Fruit fly (Drosophila melanogaster) whole organism, embryonic: ENCODE measurements around the gene enc.

Experiments
- Aef1 ChIP-seq: fragments of 200-800 bp; sonication (Bioruptor generic); IDR thresholded peaks from 3 replicates; pipeline ENCODE4 v1.3.6; 2022; ENCODE audit warnings: missing biosample characterization, missing genetic modification characterization
- Atf3 ChIP-seq: fragments of 200-800 bp; sonication (Bioruptor generic); optimal IDR thresholded peaks from 3 replicates; lab custom pipeline; 2016; ENCODE audit warnings: missing biosample characterization, missing genetic modification characterization
- B-H1 ChIP-seq: fragments of 200-800 bp; sonication (Bioruptor generic); IDR thresholded peaks from 3 replicates; pipeline ENCODE4 v1.3.6; 2022; ENCODE audit warnings: missing biosample characterization, missing genetic modification characterization
- B-H2 ChIP-seq: fragments of 200-800 bp; sonication (Bioruptor generic); optimal IDR thresholded peaks from 2 replicates; lab custom pipeline; 2018; ENCODE audit warnings: missing biosample characterization, mild to moderate bottlenecking, missing genetic modification characterization
- C15 ChIP-seq: fragments of 200-800 bp; sonication (Bioruptor generic); IDR thresholded peaks from 3 replicates; pipeline ENCODE4 v1.3.6; 2022; ENCODE audit warnings: missing biosample characterization, missing genetic modification characterization
- CG11398 ChIP-seq: fragments of 200-800 bp; sonication (Bioruptor generic); optimal IDR thresholded peaks from 2 replicates; lab custom pipeline; 2016; ENCODE audit warnings: missing biosample characterization, missing genetic modification characterization
- CG11504 ChIP-seq: fragments of 200-800 bp; sonication (Bioruptor generic); optimal IDR thresholded peaks from 3 replicates; lab custom pipeline; 2019; ENCODE audit warnings: missing biosample characterization, mild to moderate bottlenecking, missing genetic modification characterization, moderate library complexity
- CG12219 ChIP-seq: fragments of 200-800 bp; sonication (Bioruptor generic); optimal IDR thresholded peaks from 3 replicates; lab custom pipeline; 2018; ENCODE audit warnings: missing biosample characterization, mild to moderate bottlenecking, missing genetic modification characterization
- CG12299 ChIP-seq: fragments of 200-800 bp; sonication (Bioruptor generic); optimal IDR thresholded peaks from 2 replicates; lab custom pipeline; 2018; ENCODE audit warnings: missing biosample characterization, mild to moderate bottlenecking, missing genetic modification characterization
- CG1233 ChIP-seq: fragments of 200-800 bp; sonication (Bioruptor generic); optimal IDR thresholded peaks from 4 replicates; lab custom pipeline; 2018; ENCODE audit warnings: missing biosample characterization, mild to moderate bottlenecking, missing genetic modification characterization
- CG12769 ChIP-seq: fragments of 200-800 bp; sonication (Bioruptor generic); optimal IDR thresholded peaks from 2 replicates; lab custom pipeline; 2019; ENCODE audit warnings: missing biosample characterization, mild to moderate bottlenecking, missing genetic modification characterization, moderate library complexity
- CG17361 ChIP-seq: fragments of 200-800 bp; sonication (Bioruptor generic); IDR thresholded peaks from 3 replicates; pipeline ENCODE4 v1.3.6; 2022; ENCODE audit warnings: missing biosample characterization, missing genetic modification characterization
- CG2120 ChIP-seq: fragments of 200-800 bp; sonication (Bioruptor generic); optimal IDR thresholded peaks from 3 replicates; lab custom pipeline; 2016; ENCODE audit warnings: missing biosample characterization, missing genetic modification characterization
- CG34376 ChIP-seq: fragments of 200-800 bp; sonication (Bioruptor generic); optimal IDR thresholded peaks from 2 replicates; lab custom pipeline; 2018; ENCODE audit warnings: missing biosample characterization, mild to moderate bottlenecking, missing genetic modification characterization
- CG6791 ChIP-seq: fragments of 200-800 bp; sonication (Bioruptor generic); IDR thresholded peaks from 3 replicates; pipeline ENCODE4 v1.3.6; 2022; ENCODE audit warnings: missing biosample characterization, missing genetic modification characterization; ENCODE audit not compliant: partially characterized antibody
- CG7271 ChIP-seq: fragments of 200-800 bp; sonication (Bioruptor generic); optimal IDR thresholded peaks from 2 replicates; lab custom pipeline; 2018; ENCODE audit warnings: missing biosample characterization, mild to moderate bottlenecking, missing genetic modification characterization, moderate library complexity
- CG7556 ChIP-seq: fragments of 200-800 bp; sonication (Bioruptor generic); optimal IDR thresholded peaks from 2 replicates; lab custom pipeline; 2017; ENCODE audit warnings: missing biosample characterization, mild to moderate bottlenecking, missing genetic modification characterization
- CG7839 ChIP-seq: fragments of 200-800 bp; sonication (Bioruptor generic); optimal IDR thresholded peaks from 3 replicates; lab custom pipeline; 2018; ENCODE audit warnings: missing biosample characterization, mild to moderate bottlenecking, missing genetic modification characterization, moderate library complexity
- CG8281 ChIP-seq: fragments of 200-800 bp; sonication (Bioruptor generic); optimal IDR thresholded peaks from 2 replicates; lab custom pipeline; 2018; ENCODE audit warnings: missing biosample characterization, mild to moderate bottlenecking, missing genetic modification characterization, moderate library complexity
- CG8765 ChIP-seq: fragments of 200-800 bp; sonication (Bioruptor generic); IDR thresholded peaks from 2 replicates; pipeline ENCODE4 v1.3.6; 2022; ENCODE audit warnings: missing biosample characterization, missing genetic modification characterization
- CG9437 ChIP-seq: fragments of 200-800 bp; sonication (Bioruptor generic); optimal IDR thresholded peaks from 2 replicates; lab custom pipeline; 2018; ENCODE audit warnings: missing biosample characterization, mild to moderate bottlenecking, missing genetic modification characterization
- CG9876 ChIP-seq: fragments of 200-800 bp; sonication (Bioruptor generic); optimal IDR thresholded peaks from 2 replicates; lab custom pipeline; 2016; ENCODE audit warnings: missing biosample characterization, missing genetic modification characterization
- CrebB ChIP-seq: fragments of 200-800 bp; sonication (Bioruptor generic); optimal IDR thresholded peaks from 3 replicates; lab custom pipeline; 2018; ENCODE audit warnings: missing biosample characterization, mild to moderate bottlenecking, missing genetic modification characterization
- ERR ChIP-seq: fragments of 200-800 bp; sonication (Bioruptor generic); optimal IDR thresholded peaks from 2 replicates; lab custom pipeline; 2016; ENCODE audit warnings: missing biosample characterization, missing genetic modification characterization
- Fer3 ChIP-seq: fragments of 200-800 bp; sonication (Bioruptor generic); optimal IDR thresholded peaks from 2 replicates; lab custom pipeline; 2018; ENCODE audit warnings: missing biosample characterization, mild to moderate bottlenecking, missing genetic modification characterization, moderate library complexity
- Gug ChIP-seq: fragments of 200-800 bp; sonication (Bioruptor generic); IDR thresholded peaks from 4 replicates; pipeline ENCODE4 v1.3.6; 2022; ENCODE audit warnings: missing biosample characterization, missing genetic modification characterization
- Hmr ChIP-seq: fragments of 200-800 bp; sonication (Bioruptor generic); optimal IDR thresholded peaks from 3 replicates; lab custom pipeline; 2017; ENCODE audit warnings: mild to moderate bottlenecking, missing biosample characterization, missing genetic modification reagents, missing genetic modification characterization
- Hsf ChIP-seq: fragments of 200-800 bp; sonication (Bioruptor generic); optimal IDR thresholded peaks from 3 replicates; lab custom pipeline; 2016; ENCODE audit warnings: missing biosample characterization, missing genetic modification characterization
- Lpt ChIP-seq: fragments of >200 bp; optimal IDR thresholded peaks from 2 replicates; lab custom pipeline; 2018; ENCODE audit warnings: missing biosample characterization, missing genetic modification characterization
- NFAT ChIP-seq: fragments of 200-800 bp; sonication (Bioruptor generic); IDR thresholded peaks from 2 replicates; pipeline ENCODE4 v1.3.6; 2022; ENCODE audit warnings: missing biosample characterization, missing genetic modification characterization
- Opbp ChIP-seq: fragments of 200-800 bp; sonication (Bioruptor generic); IDR thresholded peaks from 3 replicates; pipeline ENCODE4 v1.3.6; 2022; ENCODE audit warnings: missing biosample characterization, missing genetic modification characterization; ENCODE audit not compliant: partially characterized antibody
- Tbp ChIP-seq: fragments of >200 bp; optimal IDR thresholded peaks from 2 replicates; lab custom pipeline; 2018; ENCODE audit warnings: missing biosample characterization, missing genetic modification characterization
- Xbp1 ChIP-seq: fragments of 200-800 bp; sonication (Bioruptor generic); optimal IDR thresholded peaks from 3 replicates; lab custom pipeline; 2016; ENCODE audit warnings: missing biosample characterization, mild to moderate bottlenecking, missing genetic modification characterization
- aop ChIP-seq: fragments of 200-800 bp; sonication (Bioruptor generic); IDR thresholded peaks from 2 replicates; pipeline ENCODE4 v1.3.6; 2022; ENCODE audit warnings: missing biosample characterization, missing genetic modification characterization
- croc ChIP-seq: fragments of 200-800 bp; sonication (Bioruptor generic); conservative IDR thresholded peaks from 3 replicates; pipeline ENCODE4 v1.3.6; 2022; ENCODE audit warnings: missing biosample characterization, missing genetic modification characterization
- cwo ChIP-seq: fragments of 200-800 bp; sonication (Bioruptor generic); optimal IDR thresholded peaks from 3 replicates; lab custom pipeline; 2017; ENCODE audit warnings: missing biosample characterization, missing genetic modification characterization, mild to moderate bottlenecking, moderate library complexity, missing genetic modification reagents
- dan ChIP-seq: fragments of 200-800 bp; sonication (Bioruptor generic); IDR thresholded peaks from 2 replicates; pipeline ENCODE4 v1.3.6; 2022; ENCODE audit warnings: missing biosample characterization, missing genetic modification characterization
- dati ChIP-seq: fragments of 200-800 bp; sonication (Bioruptor generic); IDR thresholded peaks from 2 replicates; pipeline ENCODE4 v1.3.6; 2022; ENCODE audit warnings: missing biosample characterization, missing genetic modification characterization
- dmrt11E ChIP-seq: fragments of 200-800 bp; sonication (Bioruptor generic); optimal IDR thresholded peaks from 3 replicates; lab custom pipeline; 2018; ENCODE audit warnings: missing biosample characterization, mild to moderate bottlenecking, missing genetic modification characterization, moderate library complexity
- her ChIP-seq: fragments of 200-800 bp; sonication (Bioruptor generic); optimal IDR thresholded peaks from 2 replicates; lab custom pipeline; 2016; ENCODE audit warnings: missing biosample characterization, missing genetic modification characterization
- hkb ChIP-seq, 2 experiments: fragments of 200-800 bp in 1 of 2; fragments of >200 bp in 1 of 2; sonication (Bioruptor generic) in 1 of 2; IDR thresholded peaks in 1 of 2; optimal IDR thresholded peaks in 1 of 2; 2 replicates each; pipeline versions ENCODE4 v1.3.6 to Lab custom; 2017 to 2022; ENCODE audit warnings: missing biosample characterization in 1 of 2, missing genetic modification characterization in 1 of 2
- insv ChIP-seq, 2 experiments: fragments of 200-800 bp; sonication (Bioruptor generic); optimal IDR thresholded peaks; 3 replicates each; lab custom pipeline; 2016 to 2018; ENCODE audit warnings: missing biosample characterization in 2 of 2, missing genetic modification characterization in 2 of 2
- lov ChIP-seq, 2 experiments: fragments of 200-800 bp in 1 of 2; fragments of >200 bp in 1 of 2; sonication (Bioruptor generic) in 1 of 2; IDR thresholded peaks in 1 of 2; optimal IDR thresholded peaks in 1 of 2; 2 replicates in 1 of 2; 3 replicates in 1 of 2; pipeline versions ENCODE4 v1.3.6 to Lab custom; 2017 to 2022; ENCODE audit warnings: missing biosample characterization in 1 of 2, missing genetic modification characterization in 1 of 2
- onecut ChIP-seq: fragments of 200-800 bp; sonication (Bioruptor generic); IDR thresholded peaks from 2 replicates; pipeline ENCODE4 v1.3.6; 2022; ENCODE audit warnings: missing biosample characterization, missing genetic modification characterization
- ranshi ChIP-seq: fragments of 200-800 bp; sonication (Bioruptor generic); IDR thresholded peaks from 2 replicates; pipeline ENCODE4 v1.3.6; 2022; ENCODE audit warnings: missing biosample characterization, missing genetic modification characterization
- repo ChIP-seq: fragments of 200-800 bp; sonication (Bioruptor generic); optimal IDR thresholded peaks from 2 replicates; lab custom pipeline; 2016; ENCODE audit warnings: missing biosample characterization, missing genetic modification characterization
- vvl ChIP-seq: fragments of 200-800 bp; sonication (Bioruptor generic); IDR thresholded peaks from 2 replicates; pipeline ENCODE4 v1.3.6; 2022; ENCODE audit warnings: missing biosample characterization, missing genetic modification characterization
- z ChIP-seq: fragments of 200-800 bp; sonication (Bioruptor generic); IDR thresholded peaks from 3 replicates; pipeline ENCODE4 v1.3.6; 2022; ENCODE audit warnings: missing biosample characterization, missing genetic modification characterization
- zen2 ChIP-seq: fragments of 200-800 bp; sonication (Bioruptor generic); IDR thresholded peaks from 3 replicates; pipeline ENCODE4 v1.3.6; 2022; ENCODE audit warnings: missing biosample characterization, missing genetic modification characterization; ENCODE audit not compliant: partially characterized antibody

The enc gene

DNA sequence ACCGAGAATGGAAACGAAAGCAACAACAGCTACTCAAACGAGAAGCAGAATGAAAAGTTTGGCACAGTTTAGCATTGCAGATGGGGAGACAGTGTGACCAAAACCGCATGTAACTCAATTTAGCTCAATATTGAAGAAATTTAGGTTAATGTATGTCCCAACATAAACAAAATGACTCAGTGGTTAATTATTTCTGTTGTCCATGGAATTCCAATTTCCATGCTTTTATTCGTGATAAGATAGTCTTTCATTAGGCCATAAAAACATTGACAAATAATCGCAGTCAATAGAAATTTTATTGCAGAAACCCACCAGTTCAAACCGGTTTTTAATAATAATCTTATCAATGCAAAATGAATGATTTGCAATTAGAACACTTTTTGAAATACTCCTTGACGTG lies 16.7 kb upstream of the enc start (continued):
- TF ChIP-seq CG17361 (GFP tag; lab: Robert Waterston, UW): no peak
- TF ChIP-seq dmrt11E (tag; lab: Kevin White, UChicago): no peak
- TF ChIP-seq CG12219 (GFP tag; lab: Kevin White, UChicago): no peak
- no peak for TF ChIP-seq B-H2 (GFP tag; lab: Kevin White, UChicago)
- no peak for TF ChIP-seq CG7839 (tag; lab: Kevin White, UChicago)
- no peak for TF ChIP-seq CG9876 (GFP tag; lab: Kevin White, UChicago)
- TF ChIP-seq CG7271 (tag; lab: Kevin White, UChicago): no peak
- TF ChIP-seq CG2120: peak; percentile 4
- TF ChIP-seq Fer3: no peak
- TF ChIP-seq CG1233 (GFP tag; lab: Kevin White, UChicago): no peak
- no peak for TF ChIP-seq repo
- no peak for TF ChIP-seq CG6791 (GFP tag; lab: Robert Waterston, UW)
- peak; percentile 21 for TF ChIP-seq CG7556 (GFP tag; lab: Kevin White, UChicago)

DNA sequence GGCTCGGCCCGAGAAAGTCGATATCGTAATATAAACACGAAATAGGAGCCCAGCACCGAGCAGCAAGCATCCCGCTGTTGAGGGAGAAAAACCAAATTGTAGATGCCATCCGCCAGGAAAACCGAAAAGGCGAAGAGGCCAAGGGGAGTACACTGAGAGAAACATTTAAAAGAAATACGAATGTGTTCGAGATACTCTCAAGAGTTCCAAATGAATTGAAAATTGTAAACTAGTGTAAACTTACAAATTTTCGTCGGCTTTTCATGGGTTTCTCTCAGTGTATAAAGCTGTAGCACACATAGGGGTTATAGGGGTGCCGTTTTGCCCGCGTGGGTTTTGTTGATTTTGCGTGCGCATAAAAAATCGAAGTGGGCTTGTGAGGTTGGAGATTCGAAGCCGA lies 15.8 kb upstream of the enc start:
- TF ChIP-seq C15 (GFP tag; lab: Robert Waterston, UW) (0 out of 3 replicates have a peak, but pooled peaks have one; percentile 59), CrebB (tag; lab: Kevin White, UChicago) (peak; percentile 84), ranshi (GFP tag; lab: Robert Waterston, UW) (peak; percentile 73), CG12299 (tag; lab: Kevin White, UChicago) (peak; percentile 49), aop (GFP tag; lab: Robert Waterston, UW) (0 out of 2 replicates have a peak, but pooled peaks have one; percentile 29), NFAT (peak; percentile 80), CG11504 (tag; lab: Kevin White, UChicago) (peak; percentile 72), cwo (GFP tag; lab: Kevin White, UChicago) (peak; percentile 70), B-H1 (peak; percentile 51; the same call in 2 of the 3 replicates), Gug (GFP tag; lab: Robert Waterston, UW) (peak; percentile 79; the same call in 3 of the 4 replicates), CG9437 (peak; percentile 49), Hsf (GFP tag; lab: Kevin White, UChicago) (peak; percentile 64), Hmr (peak; percentile 91), z (GFP tag; lab: Robert Waterston, UW) (no peak), insv (GFP tag; optimal IDR thresholded peaks at IDR 0.05; lab: Kevin White, UChicago) (peak in 1 of 2 experiments; percentile 29), Lpt (GFP tag; lab: Kevin White, UChicago) (no peak), CG34376 (GFP tag; lab: Kevin White, UChicago) (peak; percentile 76), Aef1 (GFP tag; lab: Robert Waterston, UW) (peak; percentile 83), CG8281 (tag; lab: Kevin White, UChicago) (peak; percentile 2), vvl (peak; percentile 91), hkb (optimal IDR thresholded peaks at IDR 0.05; lab: Kevin White, UChicago) (no peak), hkb (GFP tag; IDR thresholded peaks at IDR 0.05; lab: Robert Waterston, UW) (peak; percentile 87), Opbp (GFP tag; lab: Robert Waterston, UW) (no peak), dan (no peak), CG8765 (no peak), ERR (GFP tag; lab: Kevin White, UChicago) (peak; percentile 86), her (GFP tag; lab: Kevin White, UChicago) (peak; percentile 82), lov (optimal IDR thresholded peaks at IDR 0.05; lab: Kevin White, UChicago) (no peak), lov (GFP tag; IDR thresholded peaks at IDR 0.05; lab: Robert Waterston, UW) (peak; percentile 26; the same call in 1 of the 3 replicates), zen2 (GFP tag; lab: Robert Waterston, UW) (no peak), Atf3 (peak; percentile 35), onecut (GFP tag; lab: Robert Waterston, UW) (peak; percentile 84), croc (GFP tag; lab: Robert Waterston, UW) (peak; percentile 24; the same call in 1 of the 3 replicates), CG11398 (GFP tag; lab: Kevin White, UChicago) (peak; percentile 55), Xbp1 (GFP tag; lab: Kevin White, UChicago) (peak; percentile 80), dati (GFP tag; lab: Robert Waterston, UW) (0 out of 2 replicates have a peak, but pooled peaks have one; percentile 8), CG12769 (peak; percentile 92), Tbp (GFP tag; lab: Kevin White, UChicago) (no peak)
